Worm (Caenorhabditis elegans): ENCODE results near the gene mett-10.

- TF ChIP-seq flt-1 (GFP tag; IDR thresholded peaks at IDR 0.05) (no peak), med-1 (GFP tag; optimal IDR thresholded peaks at IDR 0.05; ENCODE audit: insufficient read depth) (no peak), ztf-29 (GFP tag; IDR thresholded peaks at IDR 0.05) (no peak)
Observed at ce11 chrIII:10097981-10098380, 16.9 kb upstream of the mett-10 start, which contains the start of gene spop-1.
